Fruit fly (Drosophila melanogaster) whole organism, pupa: ENCODE data around the gene obe.

Experiments used
- CG10348 ChIP-seq: fragments of 200-800 bp; sonication (Bioruptor generic); IDR thresholded peaks from 2 replicates; pipeline ENCODE4 v1.3.6; 2022; ENCODE audit warnings: missing biosample characterization, missing genetic modification characterization
- CG13204 ChIP-seq: fragments of 200-800 bp; sonication (Bioruptor generic); optimal IDR thresholded peaks from 2 replicates; lab custom pipeline; 2018; ENCODE audit warnings: missing biosample characterization, mild to moderate bottlenecking, missing genetic modification characterization, moderate library complexity
- CG14655 ChIP-seq: fragments of 200-800 bp; sonication (Bioruptor generic); optimal IDR thresholded peaks from 3 replicates; lab custom pipeline; 2017; ENCODE audit warnings: mild to moderate bottlenecking, missing biosample characterization, missing genetic modification reagents, missing genetic modification characterization
- CG17806 ChIP-seq: fragments of 200-800 bp; sonication (Bioruptor generic); optimal IDR thresholded peaks from 2 replicates; lab custom pipeline; 2018; ENCODE audit warnings: missing biosample characterization, mild to moderate bottlenecking, missing genetic modification characterization, moderate library complexity
- CG34367 ChIP-seq: fragments of 200-800 bp; sonication (Bioruptor generic); optimal IDR thresholded peaks from 2 replicates; lab custom pipeline; 2018; ENCODE audit warnings: missing biosample characterization, mild to moderate bottlenecking, missing genetic modification characterization
- CG4496 ChIP-seq: fragments of 200-800 bp; sonication (Bioruptor generic); IDR thresholded peaks from 3 replicates; pipeline ENCODE4 v1.3.6; 2022; ENCODE audit warnings: missing biosample characterization, missing genetic modification characterization
- CG8159 ChIP-seq: fragments of 200-800 bp; sonication (Bioruptor generic); optimal IDR thresholded peaks from 3 replicates; lab custom pipeline; 2018; ENCODE audit warnings: missing biosample characterization, mild to moderate bottlenecking, missing genetic modification characterization, moderate library complexity
- CG8301 ChIP-seq: fragments of 200-800 bp; sonication (Bioruptor generic); optimal IDR thresholded peaks from 2 replicates; lab custom pipeline; 2018; ENCODE audit warnings: missing biosample characterization, mild to moderate bottlenecking, missing genetic modification characterization
- CG9948 ChIP-seq: fragments of 200-800 bp; sonication (Bioruptor generic); optimal IDR thresholded peaks from 2 replicates; lab custom pipeline; 2018; ENCODE audit warnings: missing biosample characterization, mild to moderate bottlenecking, missing genetic modification characterization, moderate library complexity
- Pif1A ChIP-seq: fragments of 200-800 bp; sonication (Bioruptor generic); optimal IDR thresholded peaks from 3 replicates; lab custom pipeline; 2016; ENCODE audit warnings: missing biosample characterization, missing genetic modification characterization
- Snoo ChIP-seq: fragments of 200-800 bp; sonication (Bioruptor generic); optimal IDR thresholded peaks from 3 replicates; lab custom pipeline; 2017; ENCODE audit warnings: missing biosample characterization, mild to moderate bottlenecking, missing genetic modification characterization, inconsistent platforms
- fd96Ca ChIP-seq: fragments of 200-800 bp; sonication (Bioruptor generic); IDR thresholded peaks from 3 replicates; pipeline ENCODE4 v1.3.6; 2022; ENCODE audit warnings: missing biosample characterization, missing genetic modification characterization
- gl ChIP-seq: fragments of 200-800 bp; sonication (Bioruptor generic); optimal IDR thresholded peaks from 2 replicates; lab custom pipeline; 2018; ENCODE audit warnings: missing biosample characterization, mild to moderate bottlenecking, missing genetic modification characterization
- rn ChIP-seq: fragments of 200-800 bp; sonication (Bioruptor generic); IDR thresholded peaks from 2 replicates; pipeline ENCODE4 v1.3.6; 2022; ENCODE audit warnings: missing biosample characterization, missing genetic modification characterization

DNA sequence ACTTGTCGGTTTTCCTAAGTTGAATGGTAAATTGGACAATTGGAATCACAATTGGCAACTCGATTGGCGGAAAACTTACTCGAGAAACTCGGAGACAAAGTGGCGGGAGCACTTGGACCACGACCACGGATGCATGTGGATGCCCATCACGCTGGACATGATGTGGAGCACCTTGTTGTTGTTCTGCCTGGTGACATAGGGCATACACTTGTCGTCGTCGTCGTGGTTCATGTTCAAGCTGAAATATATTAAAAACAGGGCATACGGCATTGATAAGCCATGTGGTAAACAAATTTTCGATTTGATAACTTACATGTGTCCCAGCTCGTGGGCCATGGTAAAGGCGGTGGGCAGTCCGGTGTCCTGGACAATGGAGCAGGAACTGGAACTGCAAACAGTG is 38.1 kb upstream of the obe start:
- TF ChIP-seq CG13204 (GFP tag; lab: Kevin White, UChicago) (no peak), Pif1A (no peak), fd96Ca (GFP tag; lab: Robert Waterston, UW) (no peak), CG34367 (tag; lab: Kevin White, UChicago) (no peak), CG10348 (no peak), CG8159 (tag; lab: Kevin White, UChicago) (no peak), CG9948 (tag; lab: Kevin White, UChicago) (no peak), CG4496 (no peak), CG8301 (no peak), rn (GFP tag; lab: Robert Waterston, UW) (no peak), CG17806 (no peak), Snoo (tag; lab: Kevin White, UChicago) (no peak), gl (tag; lab: Kevin White, UChicago) (no peak), CG14655 (GFP tag; lab: Kevin White, UChicago) (no peak)
